Worm (Caenorhabditis elegans): Measurements from ENCODE around the gene nhr-135.

The nhr-135 gene

DNA sequence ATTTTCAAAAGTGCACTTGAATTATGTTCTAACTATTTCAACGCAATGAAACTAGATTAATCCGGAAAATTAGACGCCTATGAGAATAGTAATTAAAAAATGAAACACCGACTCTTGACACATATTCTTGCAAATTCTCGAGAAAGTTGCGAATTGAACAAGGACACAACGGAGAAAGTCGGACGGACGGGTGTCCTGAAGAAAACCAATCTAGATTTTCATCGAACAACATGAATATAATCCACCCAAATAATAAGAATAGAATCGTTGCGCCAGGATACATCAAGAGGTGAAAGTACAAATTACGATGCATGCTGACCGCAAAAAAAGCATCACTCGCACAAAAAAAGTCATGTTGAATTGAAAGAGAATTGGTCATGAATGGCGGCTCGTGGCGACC is 24.7 kb downstream of the nhr-135 start:
- TF ChIP-seq tra-1 (GFP tag; IDR thresholded peaks at IDR 0.05) (no peak), daf-12 (tag; optimal IDR thresholded peaks at IDR 0.05) (no peak), unc-62 (GFP tag; optimal IDR thresholded peaks at IDR 0.05 in 1 of 2) (peak in 1 of 2 experiments; percentile 59), unc-62 (tag; optimal IDR thresholded peaks at IDR 0.05) (no peak), Y5F2A.4 (GFP tag; optimal IDR thresholded peaks at IDR 0.05) (no peak), mep-1 (tag; optimal IDR thresholded peaks at IDR 0.05) (no peak), F44E2.7 (GFP tag; IDR thresholded peaks at IDR 0.05) (no peak)

ce11 chrV:7065226-7065625 is 28.3 kb downstream of the nhr-135 start, which contains the start of gene Y57E12AR.1:
TSS of gene Y57E12AR.1 (minus strand) at chrV:7065326.
- TF ChIP-seq zip-11 (GFP tag; IDR thresholded peaks at IDR 0.05) (no peak), attf-4 (tag; optimal IDR thresholded peaks at IDR 0.05) (no peak), ztf-11 (tag; optimal IDR thresholded peaks at IDR 0.05) (no peak), ctbp-1 (GFP tag; IDR thresholded peaks at IDR 0.05) (no peak), dve-1 (tag; optimal IDR thresholded peaks at IDR 0.05; ENCODE audit: insufficient read depth) (no peak), pqm-1 (tag; optimal IDR thresholded peaks at IDR 0.05) (no peak)

DNA sequence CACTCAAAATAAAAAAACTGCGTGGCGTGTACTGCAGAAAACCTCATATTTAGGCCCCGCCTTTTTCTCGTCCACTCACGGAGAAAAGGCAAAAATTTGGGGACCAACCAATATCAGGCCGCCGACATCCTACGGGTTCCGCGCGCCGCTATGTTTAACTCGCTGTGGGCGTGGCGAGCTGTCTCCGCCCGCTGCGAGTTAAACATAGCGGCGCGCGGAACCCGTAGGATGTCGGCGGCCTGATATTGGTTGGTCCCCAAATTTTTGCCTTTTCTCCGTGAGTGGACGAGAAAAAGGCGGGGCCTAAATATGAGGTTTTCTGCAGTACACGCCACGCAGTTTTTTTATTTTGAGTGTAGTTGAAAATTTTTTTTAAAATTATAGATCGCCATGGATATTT is 30.8 kb downstream of the nhr-135 start, which contains the start of gene tmem-258:
tmem-258 (plus strand) TSS at position 385 of the 400 bp plus-strand sequence.
- TF ChIP-seq lin-38 (GFP tag; IDR thresholded peaks at IDR 0.05) = peak; percentile 31

DNA sequence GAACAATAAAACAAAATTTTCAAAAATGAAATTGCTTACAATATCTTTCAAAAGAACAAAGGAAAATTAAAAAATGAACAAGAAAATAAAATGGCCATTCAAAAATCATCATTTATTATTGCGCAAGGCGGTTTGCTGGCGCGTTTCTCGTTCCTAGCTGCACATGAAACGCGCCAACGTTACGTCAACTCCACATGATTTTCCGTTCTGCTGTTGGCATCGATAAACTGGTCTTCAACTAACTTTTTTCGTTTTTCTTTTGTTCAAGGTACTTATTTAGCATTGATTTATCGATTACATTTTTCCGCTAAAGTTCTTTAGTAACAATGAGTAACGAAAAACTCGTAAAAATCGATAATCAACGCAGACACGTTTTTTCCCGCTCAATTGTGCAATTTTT is 33.2 kb downstream of the nhr-135 start, which contains the start of the genes Y57E12AL.6 and Y57E12AL.1:
Y57E12AL.6 (minus strand) TSS at position 75 of the 400 bp plus-strand sequence.
Y57E12AL.1 (plus strand) TSS at position 135 of the 400 bp plus-strand sequence.
- TF ChIP-seq nhr-41 (GFP tag; IDR thresholded peaks at IDR 0.05) = no peak
- no peak for TF ChIP-seq Y48G9A.11 (GFP tag; IDR thresholded peaks at IDR 0.05)
- peak; percentile 83 for TF ChIP-seq dve-1 (tag; optimal IDR thresholded peaks at IDR 0.05; ENCODE audit: insufficient read depth)
- TF ChIP-seq F44E2.7 (GFP tag; IDR thresholded peaks at IDR 0.05) = no peak
- TF ChIP-seq php-3 (GFP tag; IDR thresholded peaks at IDR 0.05) = no peak
- peak; percentile 79 for TF ChIP-seq lin-38 (GFP tag; IDR thresholded peaks at IDR 0.05)
- TF ChIP-seq dmd-8 (GFP tag; IDR thresholded peaks at IDR 0.05) = no peak
- peak; percentile 92 for TF ChIP-seq nhr-28 (tag; optimal IDR thresholded peaks at IDR 0.05)
- TF ChIP-seq egl-43 (GFP tag; IDR thresholded peaks at IDR 0.05) = no peak
- no peak for TF ChIP-seq attf-4 (tag; optimal IDR thresholded peaks at IDR 0.05)
- TF ChIP-seq tag-97 (GFP tag; IDR thresholded peaks at IDR 0.05) = no peak
- TF ChIP-seq nhr-48 (tag; optimal IDR thresholded peaks at IDR 0.05) = peak; percentile 62
- TF ChIP-seq daf-8 (GFP tag; IDR thresholded peaks at IDR 0.05) = no peak
- TF ChIP-seq hlh-30 (tag; optimal IDR thresholded peaks at IDR 0.05; ENCODE audit: insufficient read depth) = peak; percentile 95
- TF ChIP-seq dmd-6 (GFP tag; IDR thresholded peaks at IDR 0.05) = peak; percentile 80
- TF ChIP-seq madf-5 (GFP tag; IDR thresholded peaks at IDR 0.05) = no peak
- no peak for TF ChIP-seq lim-7 (GFP tag; IDR thresholded peaks at IDR 0.05)
- TF ChIP-seq nhr-237 (tag; optimal IDR thresholded peaks at IDR 0.05) = no peak
- TF ChIP-seq daf-19 (GFP tag; conservative IDR thresholded peaks at IDR 0.05) = no peak
- no peak for TF ChIP-seq lir-3 (tag; optimal IDR thresholded peaks at IDR 0.05)
- peak; percentile 85 for TF ChIP-seq dpl-1 (GFP tag; optimal IDR thresholded peaks at IDR 0.05)
- peak; percentile 44 to 90 for TF ChIP-seq lsy-2 (tag; optimal IDR thresholded peaks at IDR 0.05)
- no peak for TF ChIP-seq F26F4.8 (GFP tag; conservative IDR thresholded peaks at IDR 0.05)
- no peak for TF ChIP-seq unc-62 (GFP tag; optimal IDR thresholded peaks at IDR 0.05 in 1 of 2)
- TF ChIP-seq unc-62 (tag; optimal IDR thresholded peaks at IDR 0.05) = no peak
- no peak for TF ChIP-seq lin-1 (GFP tag; IDR thresholded peaks at IDR 0.05)
- peak; percentile 81 for TF ChIP-seq nhr-102 (tag; optimal IDR thresholded peaks at IDR 0.05)
- TF ChIP-seq aly-2 (tag; optimal IDR thresholded peaks at IDR 0.05) = no peak
- TF ChIP-seq nhr-25 (tag; optimal IDR thresholded peaks at IDR 0.05; ENCODE audit: borderline replicate concordance, insufficient read depth) = peak; percentile 5
- TF ChIP-seq fkh-10 (GFP tag; optimal IDR thresholded peaks at IDR 0.05) = peak; percentile 43
- peak; percentile 91 for TF ChIP-seq mep-1 (tag; optimal IDR thresholded peaks at IDR 0.05)
- peak; percentile 79 for TF ChIP-seq ceh-28 (tag; optimal IDR thresholded peaks at IDR 0.05)
- TF ChIP-seq spr-1 (tag; optimal IDR thresholded peaks at IDR 0.05) = peak; percentile 73
- no peak for TF ChIP-seq Y5F2A.4 (GFP tag; optimal IDR thresholded peaks at IDR 0.05)
- TF ChIP-seq ztf-7 (tag; optimal IDR thresholded peaks at IDR 0.05) = peak; percentile 84
- TF ChIP-seq hmg-1.1 (GFP tag; IDR thresholded peaks at IDR 0.05) = peak; percentile 58
- TF ChIP-seq unc-130 (GFP tag; optimal IDR thresholded peaks at IDR 0.05) = peak; percentile 16
- no peak for TF ChIP-seq zip-11 (GFP tag; IDR thresholded peaks at IDR 0.05)
- TF ChIP-seq hlh-11 (tag; optimal IDR thresholded peaks at IDR 0.05) = peak; percentile 86
- no peak for TF ChIP-seq madf-9 (GFP tag; conservative IDR thresholded peaks at IDR 0.05)
